Worm (Caenorhabditis elegans): ENCODE results near the gene srh-45.

Gene srh-45

ce11 chrV:11321719-11322118 is 16.9 kb upstream of the srh-45 start, which contains the start of gene F47G9.4:
Gene F47G9.4, minus strand, starts transcription at chrV:11321816.
- peak; percentile 39 for TF ChIP-seq nhr-80 (tag; optimal IDR thresholded peaks at IDR 0.05)
- TF ChIP-seq xnd-1 (tag; optimal IDR thresholded peaks at IDR 0.05), result no peak

ce11 chrV:11320860-11321259 is 16.1 kb upstream of the srh-45 start:
- TF ChIP-seq mcd-1 (GFP tag; IDR thresholded peaks at IDR 0.05), result no peak
- no peak for TF ChIP-seq F57A8.1 (GFP tag; optimal IDR thresholded peaks at IDR 0.05)
- no peak for TF ChIP-seq him-1 (tag; optimal IDR thresholded peaks at IDR 0.05)
- no peak for TF ChIP-seq pha-4 (tag; optimal IDR thresholded peaks at IDR 0.05)
- no peak for TF ChIP-seq dpff-1 (tag; optimal IDR thresholded peaks at IDR 0.05)
- TF ChIP-seq atf-7 (tag; optimal IDR thresholded peaks at IDR 0.05), result no peak
- no peak for TF ChIP-seq F10E7.11 (tag; optimal IDR thresholded peaks at IDR 0.05)
- no peak for TF ChIP-seq nhr-120 (GFP tag; IDR thresholded peaks at IDR 0.05)
- TF ChIP-seq lin-35 (GFP tag; optimal IDR thresholded peaks at IDR 0.05), result no peak
- TF ChIP-seq lin-26 (GFP tag; IDR thresholded peaks at IDR 0.05), result no peak
- TF ChIP-seq F52B5.7 (tag; optimal IDR thresholded peaks at IDR 0.05), result no peak
- no peak for TF ChIP-seq mel-28 (tag; optimal IDR thresholded peaks at IDR 0.05; ENCODE audit: borderline replicate concordance)

- TF ChIP-seq Y95B8A.8 (GFP tag; IDR thresholded peaks at IDR 0.05), result no peak
- no peak for TF ChIP-seq F52B5.7 (tag; optimal IDR thresholded peaks at IDR 0.05)
- TF ChIP-seq atf-7 (tag; optimal IDR thresholded peaks at IDR 0.05), result no peak
- TF ChIP-seq sdz-38 (tag; optimal IDR thresholded peaks at IDR 0.05), result no peak
- TF ChIP-seq aptf-2 (GFP tag; conservative IDR thresholded peaks at IDR 0.05), result no peak
- TF ChIP-seq mel-28 (tag; optimal IDR thresholded peaks at IDR 0.05; ENCODE audit: borderline replicate concordance), result no peak
- no peak for TF ChIP-seq lin-54 (GFP tag; optimal IDR thresholded peaks at IDR 0.05)
- no peak for TF ChIP-seq hmg-1.2 (GFP tag; IDR thresholded peaks at IDR 0.05)
- no peak for TF ChIP-seq lin-26 (GFP tag; IDR thresholded peaks at IDR 0.05)
- TF ChIP-seq nfyb-1 (GFP tag; IDR thresholded peaks at IDR 0.05), result no peak
- no peak for TF ChIP-seq C06A6.2 (GFP tag; conservative IDR thresholded peaks at IDR 0.05)
- TF ChIP-seq attf-6 (GFP tag; IDR thresholded peaks at IDR 0.05), result no peak
- no peak for TF ChIP-seq unc-130 (GFP tag; optimal IDR thresholded peaks at IDR 0.05)
- no peak for TF ChIP-seq lsy-27 (tag; optimal IDR thresholded peaks at IDR 0.05; ENCODE audit: borderline replicate concordance, insufficient read depth)
- TF ChIP-seq F55B11.4 (tag; optimal IDR thresholded peaks at IDR 0.05; ENCODE audit: borderline replicate concordance, insufficient read depth), result no peak
- no peak for TF ChIP-seq let-526 (GFP tag; IDR thresholded peaks at IDR 0.05)
- TF ChIP-seq pha-4 (tag; optimal IDR thresholded peaks at IDR 0.05), result no peak
- no peak for TF ChIP-seq Y56A3A.18 (GFP tag; IDR thresholded peaks at IDR 0.05)
- TF ChIP-seq nhr-179 (tag; optimal IDR thresholded peaks at IDR 0.05), result no peak
- TF ChIP-seq F49E8.2 (tag; optimal IDR thresholded peaks at IDR 0.05; ENCODE audit: insufficient read depth), result no peak
These were observed 12.0 kb upstream of the srh-45 start, which contains the start of gene cutl-18 for ce11 chrV:11316801-11317200. Gene cutl-18, minus strand, starts transcription at chrV:11316901.

- TF ChIP-seq T07F8.4 (tag; optimal IDR thresholded peaks at IDR 0.05) (peak; percentile 96), nfyb-1 (GFP tag; IDR thresholded peaks at IDR 0.05) (peak; percentile 97), D2030.7 (GFP tag; IDR thresholded peaks at IDR 0.05) (peak; percentile 92), nfya-1 (tag; optimal IDR thresholded peaks at IDR 0.05; ENCODE audit: borderline replicate concordance, insufficient read depth) (no peak), athp-1 (tag; optimal IDR thresholded peaks at IDR 0.05) (peak; percentile 98), dox-1 (GFP tag; IDR thresholded peaks at IDR 0.05) (peak; percentile 98), tlf-1 (GFP tag; optimal IDR thresholded peaks at IDR 0.05) (peak; percentile 93), madf-10 (tag; optimal IDR thresholded peaks at IDR 0.05) (peak; percentile 90), B0035.1 (tag; optimal IDR thresholded peaks at IDR 0.05) (peak; percentile 92), Y56A3A.18 (GFP tag; IDR thresholded peaks at IDR 0.05) (peak; percentile 99), pha-4 (tag; optimal IDR thresholded peaks at IDR 0.05) (no peak), ceh-58 (GFP tag; IDR thresholded peaks at IDR 0.05) (peak; percentile 99), fkh-3 (tag; optimal IDR thresholded peaks at IDR 0.05) (peak; percentile 99), hlh-26 (GFP tag; conservative IDR thresholded peaks at IDR 0.05) (peak; percentile 84), rec-8 (tag; optimal IDR thresholded peaks at IDR 0.05) (peak; percentile 94 to 98), ceh-100 (GFP tag; IDR thresholded peaks at IDR 0.05) (peak; percentile 86)
These were observed 9.5 kb upstream of the srh-45 start for ce11 chrV:11314025-11314880.
